Fruit fly (Drosophila melanogaster): ENCODE data around the gene SdicA.
A peak's percentile ranks its signal among the peaks of the same experiment; 100 is the strongest.
"Not testable (repeated sequence)": the region's sequence is repeated elsewhere in the genome, so short reads cannot be mapped to it uniquely, and the experiment has no call there.

Gene SdicA

DNA sequence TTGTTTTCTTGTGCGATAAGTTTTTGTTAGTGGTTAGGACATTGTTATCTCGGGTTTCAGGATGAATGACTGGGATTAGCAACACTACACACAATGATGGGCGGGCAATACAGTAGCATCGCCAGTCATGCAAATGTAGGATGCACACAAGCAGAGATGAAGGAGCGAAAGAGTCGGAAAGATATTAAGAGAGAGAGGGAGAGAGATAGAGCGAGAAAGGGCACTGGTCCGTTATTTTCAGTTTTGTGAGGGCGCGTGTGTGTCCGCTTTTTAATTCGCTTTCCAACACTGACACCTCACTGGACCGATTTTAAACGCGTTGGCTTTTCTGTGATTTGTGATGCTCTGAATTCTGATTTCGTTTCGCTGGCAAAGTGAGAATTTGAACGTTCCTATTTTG lies 29.9 kb upstream of the SdicA start:
- no peak for TF ChIP-seq Clk (GFP tag; optimal IDR thresholded peaks at IDR 0.05)
- no peak for TF ChIP-seq CG14711 (tag; optimal IDR thresholded peaks at IDR 0.05)
- TF ChIP-seq cic (GFP tag; optimal IDR thresholded peaks at IDR 0.05): no peak
- no peak for TF ChIP-seq CG33017 (tag; optimal IDR thresholded peaks at IDR 0.05)
- TF ChIP-seq CG7045 (GFP tag; optimal IDR thresholded peaks at IDR 0.05): no peak
- no peak for TF ChIP-seq toe (GFP tag; optimal IDR thresholded peaks at IDR 0.05)
- TF ChIP-seq cnc (optimal IDR thresholded peaks at IDR 0.05): no peak
- TF ChIP-seq CG1620 (GFP tag; optimal IDR thresholded peaks at IDR 0.05): no peak
- no peak for TF ChIP-seq kay (GFP tag; ENCODE audit: borderline replicate concordance)

DNA sequence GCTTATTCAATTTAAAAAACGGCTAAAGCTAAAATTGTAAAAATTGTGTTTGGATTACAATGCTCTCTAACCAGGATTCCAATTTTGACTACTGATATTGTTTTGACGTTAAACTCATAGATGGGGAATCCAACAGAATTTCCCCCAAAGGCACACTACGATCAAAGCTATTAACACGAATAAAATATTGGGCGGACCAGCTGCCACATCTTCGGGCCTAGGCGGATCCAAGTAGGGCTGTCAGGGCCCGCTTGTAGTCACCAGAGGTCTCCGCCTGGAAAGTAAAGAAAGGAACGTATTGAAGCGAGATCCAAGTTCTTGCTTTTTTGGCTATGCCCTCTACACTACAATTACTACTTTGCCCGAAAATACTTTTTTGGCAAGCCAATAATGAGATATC lies 23.2 kb upstream of the SdicA start, which contains the start of gene Sdic4:
TSS of gene Sdic4 (minus strand) at position 101 of the 400 bp plus-strand sequence.
- not testable (repeated sequence) for TF ChIP-seq toe (GFP tag; optimal IDR thresholded peaks at IDR 0.05); pad (GFP tag; optimal IDR thresholded peaks at IDR 0.05); CG7101 (tag; optimal IDR thresholded peaks at IDR 0.05)

dm6 chrX:20217159-20217558 lies 15.4 kb upstream of the SdicA start, which contains the start of gene SdicC:
Gene SdicC, minus strand, starts transcription at chrX:20217259.
- TF ChIP-seq Mnt, pad, cic (GFP tag; optimal IDR thresholded peaks at IDR 0.05): not testable (repeated sequence)

- not testable (repeated sequence) for TF ChIP-seq ovo (GFP tag; optimal IDR thresholded peaks at IDR 0.05); CG14711 (tag; optimal IDR thresholded peaks at IDR 0.05); CG12768 (GFP tag; optimal IDR thresholded peaks at IDR 0.05)
Measured at dm6 chrX:20209503-20209902, 7.8 kb upstream of the SdicA start, which contains the start of gene SdicB. Gene SdicB, minus strand, starts transcription at chrX:20209603.

- not testable (repeated sequence) for TF ChIP-seq cnc (optimal IDR thresholded peaks at IDR 0.05); CG7101 (tag; optimal IDR thresholded peaks at IDR 0.05); tj (GFP tag; optimal IDR thresholded peaks at IDR 0.05)
Measured at dm6 chrX:20194127-20194526, 7.6 kb downstream of the SdicA start, which contains the start of gene Sdic3. Gene Sdic3, minus strand, starts transcription at chrX:20194227.

DNA sequence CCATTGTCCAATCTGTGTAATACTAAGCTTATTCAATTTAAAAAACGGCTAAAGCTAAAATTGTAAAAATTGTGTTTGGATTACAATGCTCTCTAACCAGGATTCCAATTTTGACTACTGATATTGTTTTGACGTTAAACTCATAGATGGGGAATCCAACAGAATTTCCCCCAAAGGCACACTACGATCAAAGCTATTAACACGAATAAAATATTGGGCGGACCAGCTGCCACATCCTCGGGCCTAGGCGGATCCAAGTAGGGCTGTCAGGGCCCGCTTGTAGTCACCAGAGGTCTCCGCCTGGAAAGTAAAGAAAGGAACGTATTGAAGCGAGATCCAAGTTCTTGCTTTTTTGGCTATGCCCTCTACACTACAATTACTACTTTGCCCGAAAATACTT lies 15.3 kb downstream of the SdicA start, which contains the start of gene Sdic2:
TSS of gene Sdic2 (minus strand) at position 101 of the 400 bp plus-strand sequence.
- not testable (repeated sequence) for TF ChIP-seq kay (GFP tag; ENCODE audit: borderline replicate concordance); CG7101 (tag; optimal IDR thresholded peaks at IDR 0.05); pad (GFP tag; optimal IDR thresholded peaks at IDR 0.05)

DNA sequence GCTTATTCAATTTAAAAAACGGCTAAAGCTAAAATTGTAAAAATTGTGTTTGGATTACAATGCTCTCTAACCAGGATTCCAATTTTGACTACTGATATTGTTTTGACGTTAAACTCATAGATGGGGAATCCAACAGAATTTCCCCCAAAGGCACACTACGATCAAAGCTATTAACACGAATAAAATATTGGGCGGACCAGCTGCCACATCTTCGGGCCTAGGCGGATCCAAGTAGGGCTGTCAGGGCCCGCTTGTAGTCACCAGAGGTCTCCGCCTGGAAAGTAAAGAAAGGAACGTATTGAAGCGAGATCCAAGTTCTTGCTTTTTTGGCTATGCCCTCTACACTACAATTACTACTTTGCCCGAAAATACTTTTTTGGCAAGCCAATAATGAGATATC lies 23.2 kb downstream of the SdicA start, which contains the start of gene Sdic1:
TSS of gene Sdic1 (minus strand) at position 101 of the 400 bp plus-strand sequence.
- TF ChIP-seq CG11617, Hr96, CG7045 (GFP tag; optimal IDR thresholded peaks at IDR 0.05): not testable (repeated sequence)

- peak; percentile 96 for TF ChIP-seq CG11617 (GFP tag; optimal IDR thresholded peaks at IDR 0.05)
- TF ChIP-seq cnc (optimal IDR thresholded peaks at IDR 0.05): no peak
- peak; percentile 72 for TF ChIP-seq Mnt (GFP tag; optimal IDR thresholded peaks at IDR 0.05)
- TF ChIP-seq kay (GFP tag; ENCODE audit: borderline replicate concordance): peak; percentile 89
- TF ChIP-seq tj (GFP tag; optimal IDR thresholded peaks at IDR 0.05): peak; percentile 79
- peak; percentile 64 for TF ChIP-seq Clk (GFP tag; optimal IDR thresholded peaks at IDR 0.05)
- peak; percentile 90 for TF ChIP-seq ovo (GFP tag; optimal IDR thresholded peaks at IDR 0.05)
- TF ChIP-seq CG7045 (GFP tag; optimal IDR thresholded peaks at IDR 0.05): peak; percentile 93
- TF ChIP-seq Hr96 (GFP tag; optimal IDR thresholded peaks at IDR 0.05): peak; percentile 95
- TF ChIP-seq CG5204 (GFP tag; optimal IDR thresholded peaks at IDR 0.05): peak; percentile 92
- peak; percentile 86 for TF ChIP-seq pad (GFP tag; optimal IDR thresholded peaks at IDR 0.05)
- TF ChIP-seq CG7101 (tag; optimal IDR thresholded peaks at IDR 0.05): peak; percentile 91
- peak; percentile 64 for TF ChIP-seq cic (GFP tag; optimal IDR thresholded peaks at IDR 0.05)
- peak; percentile 87 for TF ChIP-seq CG14711 (tag; optimal IDR thresholded peaks at IDR 0.05)
- TF ChIP-seq CG1620 (GFP tag; optimal IDR thresholded peaks at IDR 0.05): peak; percentile 90
- TF ChIP-seq CG12768 (GFP tag; optimal IDR thresholded peaks at IDR 0.05): peak; percentile 89
- peak; percentile 85 for TF ChIP-seq CG33017 (tag; optimal IDR thresholded peaks at IDR 0.05)
- TF ChIP-seq Crg-1 (GFP tag; optimal IDR thresholded peaks at IDR 0.05): peak; percentile 92
- peak; percentile 96 for TF ChIP-seq bab1 (GFP tag; optimal IDR thresholded peaks at IDR 0.05)
- peak; percentile 89 for TF ChIP-seq toe (GFP tag; optimal IDR thresholded peaks at IDR 0.05)
Measured at dm6 chrX:20173464-20173995, 28.2 kb downstream of the SdicA start, which contains the start of gene AnxB10. Gene AnxB10, minus strand, starts transcription at chrX:20173514.
